Fruit fly (Drosophila melanogaster): ENCODE measurements around the gene Pkd2.
A peak's percentile ranks its signal among the peaks of the same experiment; 100 is the strongest.

The Pkd2 gene

dm6 chr2L:12372436-12372835 lies 25.6 kb upstream of the Pkd2 start (continued):
- TF ChIP-seq CG10462 (GFP tag; optimal IDR thresholded peaks at IDR 0.05) (no peak), CG15696 (tag; optimal IDR thresholded peaks at IDR 0.05) (no peak), CG17186 (GFP tag; optimal IDR thresholded peaks at IDR 0.05) (no peak), CG10267 (tag; optimal IDR thresholded peaks at IDR 0.05) (no peak), zfh1 (GFP tag; IDR thresholded peaks at IDR 0.05) (no peak), croc (GFP tag; conservative IDR thresholded peaks at IDR 0.05) (no peak), Max (GFP tag; optimal IDR thresholded peaks at IDR 0.05) (no peak), Dll (GFP tag; IDR thresholded peaks at IDR 0.05; ENCODE audit: partially characterized antibody) (no peak), CG4854 (GFP tag; optimal IDR thresholded peaks at IDR 0.05) (peak; percentile 42), CG7556 (GFP tag; optimal IDR thresholded peaks at IDR 0.05) (peak; percentile 0), CG4617 (GFP tag; optimal IDR thresholded peaks at IDR 0.05; ENCODE audit: borderline replicate concordance) (no peak), corto (GFP tag; optimal IDR thresholded peaks at IDR 0.05) (no peak), Trl (optimal IDR thresholded peaks at IDR 0.05) (no peak), Trl (GFP tag; optimal IDR thresholded peaks at IDR 0.05) (peak; percentile 44), prd (optimal IDR thresholded peaks at IDR 0.05) (no peak), prd (GFP tag; IDR thresholded peaks at IDR 0.05) (no peak), crc (GFP tag; optimal IDR thresholded peaks at IDR 0.05) (no peak), CG3281 (GFP tag; optimal IDR thresholded peaks at IDR 0.05) (peak; percentile 60), CG6765 (GFP tag; optimal IDR thresholded peaks at IDR 0.05) (peak; percentile 53), CHES-1-like (GFP tag; optimal IDR thresholded peaks at IDR 0.05) (peak; percentile 23), Hr51 (GFP tag; optimal IDR thresholded peaks at IDR 0.05) (no peak), usp (GFP tag; optimal IDR thresholded peaks at IDR 0.05) (no peak), MTF-1 (GFP tag; optimal IDR thresholded peaks at IDR 0.05; ENCODE audit: borderline replicate concordance) (no peak), jing (GFP tag; optimal IDR thresholded peaks at IDR 0.05) (no peak), CG1529 (GFP tag; optimal IDR thresholded peaks at IDR 0.05) (no peak), HLH3B (GFP tag; IDR thresholded peaks at IDR 0.05) (peak; percentile 43; the same call in 1 of the 2 replicates), CG8944 (GFP tag; optimal IDR thresholded peaks at IDR 0.05) (no peak), ara (GFP tag; IDR thresholded peaks at IDR 0.05) (no peak), CG1792 (GFP tag; optimal IDR thresholded peaks at IDR 0.05) (peak; percentile 13), CG11504 (tag; optimal IDR thresholded peaks at IDR 0.05) (no peak), ftz-f1 (GFP tag; optimal IDR thresholded peaks at IDR 0.05) (no peak), Fer3 (tag; optimal IDR thresholded peaks at IDR 0.05) (peak; percentile 55), ci (GFP tag; IDR thresholded peaks at IDR 0.05) (no peak), jumu (GFP tag; optimal IDR thresholded peaks at IDR 0.05) (no peak), sim (GFP tag; IDR thresholded peaks at IDR 0.05) (no peak), CG43689 (GFP tag; IDR thresholded peaks at IDR 0.05) (no peak), trem (tag; optimal IDR thresholded peaks at IDR 0.05) (no peak), nom (GFP tag; optimal IDR thresholded peaks at IDR 0.05) (no peak), Ets97D (GFP tag; optimal IDR thresholded peaks at IDR 0.05) (no peak), CG9932 (GFP tag; IDR thresholded peaks at IDR 0.05) (no peak), CG2202 (tag; optimal IDR thresholded peaks at IDR 0.05) (peak; percentile 6), jigr1 (GFP tag; IDR thresholded peaks at IDR 0.05) (no peak), maf-S (GFP tag; optimal IDR thresholded peaks at IDR 0.05) (no peak), CG8924 (tag; optimal IDR thresholded peaks at IDR 0.05) (no peak), CG4328 (GFP tag; optimal IDR thresholded peaks at IDR 0.05) (peak; percentile 38), Hmr (GFP tag; optimal IDR thresholded peaks at IDR 0.05) (peak; percentile 79), CG2120 (GFP tag; optimal IDR thresholded peaks at IDR 0.05) (peak; percentile 47), Antp (GFP tag; optimal IDR thresholded peaks at IDR 0.05) (no peak), sc (optimal IDR thresholded peaks at IDR 0.05) (no peak), sc (GFP tag; optimal IDR thresholded peaks at IDR 0.05) (no peak), CG18599 (GFP tag; optimal IDR thresholded peaks at IDR 0.05) (peak; percentile 73), zen (tag; optimal IDR thresholded peaks at IDR 0.05) (no peak)

Data from whole organism, embryonic.